Fruit fly (Drosophila melanogaster) ovary, adult (tissue): ENCODE results near the gene CG5506.
A peak's percentile ranks its signal among the peaks of the same experiment; 100 is the strongest.
"Not testable (repeated sequence)": the region's sequence is repeated elsewhere in the genome, so short reads cannot be mapped to it uniquely, and the experiment has no call there.

Source experiments
- CG17801 ChIP-seq: fragments of 200-800 bp; optimal IDR thresholded peaks from 2 replicates; lab custom pipeline; 2019; ENCODE audit warnings: missing biosample characterization, mild to moderate bottlenecking, missing genetic modification characterization, moderate library complexity; ENCODE audit not compliant: partially characterized antibody

Gene CG5506

DNA sequence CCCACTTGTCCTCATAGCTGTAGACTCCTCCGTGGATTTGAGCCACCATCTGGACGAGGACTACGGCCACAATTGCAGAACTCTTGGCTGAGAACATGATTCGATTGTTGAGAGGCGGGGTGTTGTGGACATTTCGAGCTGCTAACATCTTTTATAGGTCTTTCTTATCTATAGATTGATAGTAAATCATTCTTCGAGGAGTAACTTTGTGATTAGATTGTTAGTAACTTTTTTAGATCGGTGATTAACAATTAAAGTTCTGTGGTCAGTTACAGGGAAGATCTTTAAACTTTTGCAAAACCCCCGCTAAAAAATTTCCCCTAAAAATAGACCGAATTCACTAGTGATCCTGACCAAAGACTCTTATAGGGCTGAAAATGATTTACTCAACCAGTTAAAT is 2.4 kb upstream of the CG5506 start, which contains the start of gene CG16775:
TSS of gene CG16775 (minus strand) at position 101 of the 400 bp plus-strand sequence.
- no peak for TF ChIP-seq CG17801 (GFP tag; lab: Kevin White, UChicago)

DNA sequence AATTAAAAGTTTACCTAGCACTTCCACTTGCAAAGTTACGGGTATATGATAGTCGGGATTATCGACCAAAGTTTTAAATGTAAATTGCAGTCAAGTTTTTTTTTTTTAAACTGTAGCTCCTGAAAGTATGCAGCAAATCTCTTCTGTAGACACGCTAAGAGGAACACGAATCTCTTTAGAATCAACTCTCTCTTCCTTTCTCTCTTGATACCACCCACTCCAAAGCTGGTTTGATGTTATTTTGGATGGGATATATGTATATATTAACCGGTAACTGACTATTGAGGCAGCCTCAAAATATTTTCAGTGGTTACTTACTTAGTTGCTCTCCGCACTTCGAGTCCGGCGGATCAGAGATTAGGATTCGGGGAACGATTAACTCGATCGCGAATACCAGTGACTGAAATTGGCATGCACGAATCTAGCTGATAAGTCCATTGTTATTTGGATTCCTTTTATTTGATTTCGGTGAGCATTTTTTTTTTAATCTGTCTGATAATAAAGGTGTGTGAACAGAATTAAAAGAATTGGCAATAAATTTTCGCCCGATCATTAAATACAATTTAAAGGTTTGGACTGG is 5.3 kb downstream of the CG5506 start, which contains the start of gene CG7408:
TSS of gene CG7408 (plus strand) at position 316 of the 580 bp plus-strand sequence.
- peak; percentile 9 for TF ChIP-seq CG17801 (GFP tag; lab: Kevin White, UChicago)

DNA sequence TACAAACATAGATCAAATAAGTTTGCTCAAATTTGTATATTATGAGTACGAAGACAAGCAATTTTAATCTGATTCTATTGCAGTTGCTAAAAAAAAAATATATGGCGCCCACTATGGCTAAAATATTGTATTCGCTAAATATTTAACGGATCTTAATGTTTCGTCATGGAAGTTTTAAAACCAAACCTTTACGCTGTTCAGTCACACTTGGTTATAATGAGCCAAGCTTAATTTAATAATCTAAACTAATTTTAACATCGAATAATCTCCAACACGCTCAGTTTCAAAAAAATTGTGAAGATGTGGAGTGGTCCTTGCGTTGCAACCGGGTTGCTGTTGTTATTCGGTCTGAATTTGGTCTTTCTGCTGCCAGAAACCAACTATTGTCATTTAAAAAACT is 26.0 kb downstream of the CG5506 start, which contains the start of gene CG34002:
TSS of gene CG34002 (plus strand) at position 301 of the 400 bp plus-strand sequence.
- not testable (repeated sequence) for TF ChIP-seq CG17801 (GFP tag; lab: Kevin White, UChicago)

DNA sequence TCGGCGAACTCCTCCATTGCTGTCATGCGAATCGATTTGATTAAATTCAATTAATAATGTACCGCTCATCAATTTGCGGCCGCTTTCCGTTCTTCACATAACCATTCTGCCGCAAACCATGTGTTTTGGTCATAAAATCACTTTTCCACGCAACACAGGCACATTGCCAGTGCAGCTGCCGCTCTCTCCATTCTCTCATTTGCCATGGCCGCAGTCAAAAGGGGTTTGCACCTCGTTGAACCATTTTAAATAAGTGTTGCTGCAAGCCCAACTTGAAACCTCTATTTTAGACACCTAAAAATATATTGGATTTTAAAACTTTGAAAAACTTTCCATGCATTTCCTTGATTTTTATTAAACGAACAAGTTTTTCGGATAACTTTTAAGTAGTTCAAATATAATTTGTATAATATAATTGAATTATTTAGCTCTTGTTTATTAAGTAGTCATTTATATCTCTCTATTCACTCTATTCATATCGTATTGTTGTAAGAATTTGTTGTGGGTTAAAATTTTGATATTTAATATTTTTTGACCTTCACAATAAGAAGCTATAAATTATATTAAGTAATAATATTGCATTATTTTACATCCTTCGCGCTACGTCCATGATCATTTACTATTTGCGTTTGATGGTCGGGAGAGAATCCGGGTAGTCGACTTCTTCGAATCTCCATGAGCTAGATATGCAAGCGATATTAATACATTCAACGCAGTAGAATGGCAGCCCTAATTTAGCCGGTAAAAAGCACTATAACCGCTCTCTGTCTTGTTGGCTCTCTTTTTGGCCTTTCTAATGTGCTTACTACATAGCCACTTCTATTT is 27.3 kb downstream of the CG5506 start, which contains the start of gene CG5535:
TSS of gene CG5535 (minus strand) at position 140 of the 825 bp plus-strand sequence.
- peak; percentile 40 for TF ChIP-seq CG17801 (GFP tag; lab: Kevin White, UChicago)

DNA sequence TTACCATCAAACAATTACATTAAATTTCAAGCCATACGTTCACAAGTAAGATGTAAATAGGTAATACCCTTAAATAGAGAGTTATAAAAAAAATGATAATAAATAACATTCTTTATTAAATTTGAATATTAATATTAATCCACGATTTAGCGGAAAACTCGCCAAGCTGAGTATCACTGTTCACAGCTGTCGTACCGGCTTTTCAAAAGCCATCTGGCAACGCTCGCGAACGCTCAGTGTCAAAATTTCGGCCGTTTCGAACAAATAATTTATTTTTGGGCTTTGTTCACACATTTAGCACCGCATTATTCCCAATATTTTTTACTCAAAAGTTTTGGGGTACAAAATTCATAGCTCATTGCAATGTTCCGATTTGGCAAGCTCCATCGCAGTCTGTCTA is 34.7 kb downstream of the CG5506 start, which contains the start of gene TrpRS-m:
TSS of gene TrpRS-m (plus strand) at position 211 of the 400 bp plus-strand sequence.
- TF ChIP-seq CG17801 (GFP tag; lab: Kevin White, UChicago): no peak

DNA sequence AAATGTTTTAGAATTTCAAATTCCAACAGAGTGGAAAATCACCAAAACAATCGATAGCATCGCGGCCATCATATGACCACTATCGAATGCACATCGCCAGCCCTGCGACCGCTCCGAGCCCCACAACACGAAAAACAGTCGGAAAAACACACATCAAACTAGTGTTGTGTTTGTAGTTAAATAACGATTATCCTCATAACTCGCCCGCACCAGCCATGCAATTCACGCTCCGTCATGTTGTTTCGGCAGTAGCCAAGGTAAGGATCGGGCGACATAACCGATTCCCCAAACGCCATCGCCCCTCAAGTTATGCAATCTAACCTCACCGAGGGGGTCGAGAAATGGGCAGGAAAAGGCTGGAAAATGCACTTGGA is 37.2 kb downstream of the CG5506 start:
- peak; percentile 5 for TF ChIP-seq CG17801 (GFP tag; lab: Kevin White, UChicago)

DNA sequence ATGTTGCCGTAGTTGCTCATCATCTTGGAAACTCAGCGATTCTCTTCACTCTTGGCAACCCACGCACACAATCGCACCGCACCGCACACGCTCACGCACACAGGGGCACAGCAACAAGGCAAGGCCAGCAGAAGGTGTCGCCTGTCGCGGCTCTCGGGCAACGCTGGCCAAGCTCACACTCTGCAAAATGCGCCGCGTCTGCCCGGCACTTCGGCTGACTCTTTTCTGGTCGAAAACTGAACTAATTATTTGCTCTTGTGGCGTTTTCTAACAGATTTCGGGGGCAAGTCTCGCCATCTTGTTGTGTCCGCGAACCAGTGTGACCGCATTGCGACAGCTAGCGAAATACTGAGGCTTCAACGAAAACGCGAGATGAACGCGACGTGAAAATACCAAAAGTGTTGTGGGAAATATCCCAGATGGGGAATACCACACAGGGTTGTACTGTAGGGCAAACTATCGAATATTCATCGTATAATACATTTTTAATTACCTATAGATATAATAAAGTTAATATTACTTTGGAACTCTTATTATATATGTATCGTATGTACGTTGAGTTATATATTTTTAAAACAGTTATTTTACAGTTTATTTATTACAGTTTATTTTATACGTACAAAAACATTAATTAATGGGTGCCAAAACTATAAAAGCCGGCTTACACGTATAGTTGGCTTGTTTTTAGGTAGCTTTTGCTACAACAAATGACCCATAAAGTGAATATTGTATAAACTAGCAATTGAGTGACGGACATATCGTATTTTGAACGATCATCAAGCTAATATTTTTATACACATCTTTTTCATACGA is 37.8 kb downstream of the CG5506 start, which contains the start of the genes MED19 and CG7430:
TSS of gene MED19 (minus strand) at position 333 of the 813 bp plus-strand sequence.
TSS of gene CG7430 (plus strand) at position 748 of the 813 bp plus-strand sequence.
- peak; percentile 67 for TF ChIP-seq CG17801 (GFP tag; lab: Kevin White, UChicago)

DNA sequence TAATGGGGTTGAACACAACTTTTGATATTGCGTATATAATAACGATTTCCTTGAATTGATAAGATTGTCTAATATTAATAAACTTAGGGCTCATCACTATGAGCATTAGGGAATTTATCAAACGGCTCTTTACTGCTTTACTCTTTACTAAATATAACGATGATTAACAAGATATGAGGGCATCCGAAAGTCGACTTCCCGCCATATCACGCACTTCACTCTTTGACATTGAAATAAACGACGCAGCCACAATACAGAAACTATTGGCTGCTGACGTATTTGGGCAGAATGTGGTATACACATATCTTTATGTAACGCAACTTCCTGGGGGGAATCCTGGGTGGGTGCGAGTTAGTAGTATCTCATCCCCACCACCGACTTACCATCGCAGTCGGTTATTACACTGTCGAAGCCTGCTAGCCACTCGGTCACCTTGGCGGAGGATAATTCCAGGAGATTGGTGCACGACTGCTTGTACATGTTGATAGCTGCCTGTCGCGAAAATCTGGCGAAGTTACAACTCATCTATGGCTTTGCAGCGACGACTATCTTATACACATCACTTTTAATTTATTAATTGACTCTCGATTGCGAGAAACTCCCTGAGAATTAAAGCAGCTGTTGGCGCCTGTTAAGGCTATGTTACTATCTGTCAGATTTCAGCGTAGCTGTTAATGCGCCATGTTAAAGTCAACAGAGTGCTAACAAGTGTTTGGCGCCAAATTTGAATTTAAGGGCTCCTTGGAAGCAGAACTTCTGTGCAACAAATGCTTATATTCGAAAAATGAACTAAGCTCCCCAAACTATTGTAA is 41.1 kb downstream of the CG5506 start, which contains the start of gene CG5567:
TSS of gene CG5567 (minus strand) at position 653 of the 812 bp plus-strand sequence.
- TF ChIP-seq CG17801 (GFP tag; lab: Kevin White, UChicago): peak; percentile 11

DNA sequence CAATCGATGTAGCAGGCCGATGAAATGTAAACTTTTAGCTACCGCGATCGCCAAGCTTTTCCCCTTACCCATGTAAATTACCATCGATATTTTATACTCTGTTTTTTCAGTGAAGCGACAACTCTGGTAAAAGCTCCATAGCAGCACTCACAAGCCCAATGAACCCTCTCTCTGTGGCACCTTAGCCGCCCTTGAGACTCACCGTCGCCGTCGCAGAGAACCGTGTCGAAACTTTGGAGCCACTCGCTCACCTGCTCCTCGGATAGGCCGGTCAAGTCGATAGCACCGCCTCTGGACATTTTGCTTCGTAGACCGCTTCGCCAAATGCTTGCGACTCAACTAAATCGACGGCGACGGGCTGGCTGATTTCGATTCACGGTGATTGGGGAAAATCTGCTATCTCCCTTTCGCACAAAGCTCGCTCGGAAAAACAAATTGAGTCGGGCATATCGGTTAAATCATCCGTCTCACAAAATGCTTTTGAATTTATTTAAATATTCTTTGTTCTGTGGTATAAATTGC is 43.0 kb downstream of the CG5506 start, which contains the start of gene CG5577:
TSS of gene CG5577 (minus strand) at position 343 of the 522 bp plus-strand sequence.
- peak; percentile 73 for TF ChIP-seq CG17801 (GFP tag; lab: Kevin White, UChicago)

DNA sequence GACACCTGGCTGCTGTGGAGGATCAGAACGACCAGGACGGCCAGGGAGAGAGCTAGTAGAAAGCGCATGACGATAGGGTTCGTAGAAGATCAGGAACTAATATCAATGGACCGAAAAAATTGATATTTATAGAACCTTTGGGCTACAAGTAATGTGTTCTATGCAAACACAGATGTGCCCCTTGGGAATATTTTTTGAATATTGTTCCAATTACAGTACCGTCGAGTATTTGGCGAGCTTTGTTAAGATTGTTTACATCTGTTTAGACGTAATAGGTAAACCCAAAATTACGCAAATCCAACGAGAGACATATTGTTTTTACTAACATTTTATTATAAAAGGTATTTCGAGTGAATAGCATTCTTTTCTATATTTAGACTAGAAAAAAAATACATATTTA is 49.1 kb downstream of the CG5506 start, which contains the start of gene CG32189:
TSS of gene CG32189 (minus strand) at position 101 of the 400 bp plus-strand sequence.
- no peak for TF ChIP-seq CG17801 (GFP tag; lab: Kevin White, UChicago)
